Worm (Caenorhabditis elegans): ENCODE measurements around the gene mrps-12.

DNA sequence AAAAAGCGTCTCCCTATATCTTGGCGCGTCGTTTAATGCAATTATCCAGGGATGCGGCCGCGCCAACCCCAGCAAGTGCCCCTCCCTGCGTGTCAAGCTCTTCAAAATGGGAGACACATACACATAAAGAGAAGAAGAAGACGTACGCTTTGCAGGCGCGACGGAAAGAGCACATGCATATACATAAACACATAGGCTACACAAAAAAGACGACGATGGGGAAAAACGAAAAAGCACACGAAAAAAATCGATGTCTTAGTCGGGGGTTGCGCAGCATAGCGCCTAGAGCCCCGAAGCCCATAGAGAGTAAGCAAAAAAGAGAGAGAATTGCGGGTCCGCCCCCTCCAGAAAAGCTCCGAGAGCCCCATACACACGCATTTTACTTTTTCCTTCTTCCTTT, 48.8 kb upstream of the mrps-12 start, which contains the start of gene tpan-1:
- no peak for TF ChIP-seq pqm-1 (tag; optimal IDR thresholded peaks at IDR 0.05)
- TF ChIP-seq ttx-3 (tag; optimal IDR thresholded peaks at IDR 0.05) = no peak
- no peak for TF ChIP-seq nhr-232 (tag; optimal IDR thresholded peaks at IDR 0.05)
- peak; percentile 83 for TF ChIP-seq ceh-48 (tag; optimal IDR thresholded peaks at IDR 0.05)
- no peak for TF ChIP-seq unc-86 (tag; optimal IDR thresholded peaks at IDR 0.05)
- no peak for TF ChIP-seq nhr-11 (tag; optimal IDR thresholded peaks at IDR 0.05)
- TF ChIP-seq pax-1 (tag; optimal IDR thresholded peaks at IDR 0.05) = no peak
- TF ChIP-seq lin-11 (tag; optimal IDR thresholded peaks at IDR 0.05) = no peak
- no peak for TF ChIP-seq T23F11.4 (GFP tag; optimal IDR thresholded peaks at IDR 0.05)
- no peak for TF ChIP-seq hlh-6 (tag; optimal IDR thresholded peaks at IDR 0.05)
- no peak for TF ChIP-seq ahr-1 (tag; optimal IDR thresholded peaks at IDR 0.05)
- no peak for TF ChIP-seq pha-2 (tag; optimal IDR thresholded peaks at IDR 0.05)

All from whole organism, late embryonic.